Worm (Caenorhabditis elegans): ENCODE data around the gene C02F5.10.

ce11 chrIII:8254938-8255337, 5.7 kb upstream of the C02F5.10 start, which contains the start of gene F09G8.5:
- TF ChIP-seq aha-1 (tag; optimal IDR thresholded peaks at IDR 0.05), result no peak
- TF ChIP-seq xbp-1 (tag; optimal IDR thresholded peaks at IDR 0.05), result no peak
- no peak for TF ChIP-seq unc-62 (GFP tag; optimal IDR thresholded peaks at IDR 0.05)
- TF ChIP-seq nhr-28 (tag; optimal IDR thresholded peaks at IDR 0.05), result no peak

Data from whole organism, L1 larva.